Fruit fly (Drosophila melanogaster) Kc167 (cell line): ENCODE results near the gene CG15625.

ENCODE experiments used
- Myc ChIP-seq: fragments of >200 bp; optimal IDR thresholded peaks from 2 replicates; lab custom pipeline; 2017; ENCODE audit warnings: missing external identifiers
- Sin3A ChIP-seq: fragments of >200 bp; optimal IDR thresholded peaks from 2 replicates; lab custom pipeline; 2018; ENCODE audit warnings: missing external identifiers
- h ChIP-seq: fragments of >200 bp; optimal IDR thresholded peaks from 3 replicates; lab custom pipeline; 2018; ENCODE audit warnings: missing external identifiers
- insv ChIP-seq: fragments of >200 bp; optimal IDR thresholded peaks from 3 replicates; lab custom pipeline; 2018; ENCODE audit warnings: missing external identifiers
- psq ChIP-seq: fragments of >200 bp; optimal IDR thresholded peaks from 2 replicates; lab custom pipeline; 2017; ENCODE audit warnings: missing external identifiers
- ttk ChIP-seq: sonication (Bioruptor generic); optimal IDR thresholded peaks from 2 replicates; lab custom pipeline; 2017; ENCODE audit warnings: missing external identifiers

CG15625 gene

DNA sequence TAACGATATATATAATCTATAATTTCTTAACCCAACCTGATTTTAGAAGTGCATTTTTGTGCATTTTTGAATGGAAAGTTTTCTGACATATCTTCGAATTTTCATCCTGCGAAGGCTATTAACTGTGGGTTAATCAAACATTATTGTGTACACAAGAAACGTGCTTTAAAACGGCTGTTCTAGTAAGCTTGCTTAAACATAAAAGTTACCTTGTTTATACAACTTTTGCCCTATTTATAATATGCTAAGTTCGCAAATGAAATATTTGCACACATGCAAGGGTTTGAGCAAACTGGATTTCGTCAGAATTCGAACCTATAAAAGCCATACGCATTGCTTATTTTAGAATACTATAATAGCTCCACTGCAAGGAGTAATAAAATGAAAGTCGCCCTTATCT, 47.3 kb downstream of the CG15625 start, which contains the start of gene Sgs1:
Gene Sgs1, plus strand, starts transcription at position 350 of the 400 bp plus-strand sequence.
- no peak for TF ChIP-seq h (lab: Kevin White, UChicago)
- TF ChIP-seq Myc (lab: Kevin White, UChicago) = no peak
- no peak for TF ChIP-seq insv (lab: Kevin White, UChicago)
- TF ChIP-seq Sin3A = no peak
- TF ChIP-seq psq (lab: Kevin White, UChicago) = no peak
- no peak for TF ChIP-seq ttk (lab: Kevin White, UChicago)
